Fruit fly (Drosophila melanogaster) whole organism, embryonic: ENCODE results near the gene IntS6.

ENCODE experiments used
- Adf1 ChIP-seq: fragments of 200-800 bp; sonication (Bioruptor generic); IDR thresholded peaks from 2 replicates; pipeline ENCODE4 v1.3.6; 2022; ENCODE audit warnings: missing biosample characterization, missing genetic modification characterization
- Awh ChIP-seq: fragments of 200-800 bp; sonication (Bioruptor generic); IDR thresholded peaks from 2 replicates; pipeline ENCODE4, ENCODE4 v1.3.6; 2022; ENCODE audit warnings: missing biosample characterization, missing genetic modification characterization
- B-H1 ChIP-seq: fragments of 200-800 bp; sonication (Bioruptor generic); IDR thresholded peaks from 3 replicates; pipeline ENCODE4 v1.3.6; 2022; ENCODE audit warnings: missing biosample characterization, missing genetic modification characterization
- B-H2 ChIP-seq: fragments of 200-800 bp; sonication (Bioruptor generic); optimal IDR thresholded peaks from 2 replicates; lab custom pipeline; 2018; ENCODE audit warnings: missing biosample characterization, mild to moderate bottlenecking, missing genetic modification characterization
- CG10209 ChIP-seq: fragments of 200-800 bp; sonication (Bioruptor generic); optimal IDR thresholded peaks from 3 replicates; lab custom pipeline; 2017; ENCODE audit warnings: missing biosample characterization, mild to moderate bottlenecking, missing genetic modification characterization, missing genetic modification reagents
- CG10565 ChIP-seq: fragments of 200-800 bp; sonication (Bioruptor generic); optimal IDR thresholded peaks from 3 replicates; lab custom pipeline; 2016; ENCODE audit warnings: missing biosample characterization, mild to moderate bottlenecking, missing genetic modification characterization
- CG11085 ChIP-seq: fragments of 200-800 bp; sonication (Bioruptor generic); IDR thresholded peaks from 2 replicates; pipeline ENCODE4 v1.3.6; 2022; ENCODE audit warnings: missing biosample characterization, missing genetic modification characterization
- CG13296 ChIP-seq: fragments of 200-800 bp; sonication (Bioruptor generic); optimal IDR thresholded peaks from 3 replicates; lab custom pipeline; 2018; ENCODE audit warnings: missing biosample characterization, mild to moderate bottlenecking, missing genetic modification characterization
- CG14667 ChIP-seq: fragments of 200-800 bp; sonication (Bioruptor generic); IDR thresholded peaks from 2 replicates; pipeline ENCODE4 v1.3.6; 2022; ENCODE audit warnings: missing biosample characterization, missing genetic modification characterization
- CG18011 ChIP-seq: fragments of 200-800 bp; sonication (Bioruptor generic); optimal IDR thresholded peaks from 2 replicates; lab custom pipeline; 2017; ENCODE audit warnings: missing biosample characterization, missing genetic modification characterization, mild to moderate bottlenecking, moderate library complexity, missing genotype
- CG2199 ChIP-seq: fragments of 200-800 bp; sonication (Bioruptor generic); IDR thresholded peaks from 3 replicates; pipeline ENCODE4 v1.3.6; 2022; ENCODE audit warnings: missing biosample characterization, missing genetic modification characterization
- CG2678 ChIP-seq: fragments of 200-800 bp; sonication (Bioruptor generic); optimal IDR thresholded peaks from 3 replicates; lab custom pipeline; 2019; ENCODE audit warnings: missing biosample characterization, mild to moderate bottlenecking, missing genetic modification characterization, moderate library complexity
- CG31441 ChIP-seq: fragments of 200-800 bp; sonication (Bioruptor generic); IDR thresholded peaks from 2 replicates; pipeline ENCODE4 v1.3.6; 2022; ENCODE audit warnings: missing biosample characterization, missing genetic modification characterization
- CG3281 ChIP-seq: fragments of 200-800 bp; sonication (Bioruptor generic); optimal IDR thresholded peaks from 3 replicates; lab custom pipeline; 2017; ENCODE audit warnings: missing biosample characterization, mild to moderate bottlenecking, missing genetic modification characterization
- CG6272 ChIP-seq: fragments of 200-800 bp; sonication (Bioruptor generic); IDR thresholded peaks from 2 replicates; pipeline ENCODE4 v1.3.6; 2022; ENCODE audit warnings: missing biosample characterization, missing genetic modification characterization
- CG7963 ChIP-seq: fragments of 200-800 bp; sonication (Bioruptor generic); IDR thresholded peaks from 3 replicates; pipeline ENCODE4 v1.3.6; 2022; ENCODE audit warnings: missing biosample characterization, missing genetic modification characterization; ENCODE audit not compliant: partially characterized antibody
- CG8944 ChIP-seq: fragments of 200-800 bp; sonication (Bioruptor generic); optimal IDR thresholded peaks from 3 replicates; lab custom pipeline; 2016; ENCODE audit warnings: missing biosample characterization, missing genetic modification characterization
- CoRest ChIP-seq: fragments of 200-800 bp; sonication (Bioruptor generic); optimal IDR thresholded peaks from 3 replicates; lab custom pipeline; 2018; ENCODE audit warnings: missing biosample characterization, mild to moderate bottlenecking, missing genetic modification characterization, moderate library complexity
- D19B ChIP-seq: fragments of 200-800 bp; sonication (Bioruptor generic); optimal IDR thresholded peaks from 2 replicates; lab custom pipeline; 2017; ENCODE audit warnings: missing biosample characterization, mild to moderate bottlenecking, missing genetic modification characterization
- Dad ChIP-seq: fragments of 200-800 bp; sonication (Bioruptor generic); optimal IDR thresholded peaks from 3 replicates; lab custom pipeline; 2016; ENCODE audit warnings: missing biosample characterization, missing genetic modification characterization
- Deaf1 ChIP-seq: fragments of 200-800 bp; optimal IDR thresholded peaks from 3 replicates; lab custom pipeline; 2019; ENCODE audit warnings: missing biosample characterization, mild to moderate bottlenecking, missing genetic modification characterization, moderate library complexity
- Drgx ChIP-seq: fragments of 200-800 bp; sonication (Bioruptor generic); IDR thresholded peaks from 2 replicates; pipeline ENCODE4 v1.3.6; 2022; ENCODE audit warnings: missing biosample characterization, missing genetic modification characterization
- Elba2 ChIP-seq: fragments of 200-800 bp; sonication (Bioruptor generic); optimal IDR thresholded peaks from 3 replicates; lab custom pipeline; 2016; ENCODE audit warnings: missing biosample characterization, missing genetic modification characterization
- Fer1 ChIP-seq: fragments of 200-800 bp; sonication (Bioruptor generic); optimal IDR thresholded peaks from 2 replicates; lab custom pipeline; 2017; ENCODE audit warnings: missing biosample characterization, mild to moderate bottlenecking, missing genetic modification characterization
- H15 ChIP-seq: fragments of 200-800 bp; sonication (Bioruptor generic); IDR thresholded peaks from 3 replicates; pipeline ENCODE4 v1.3.6; 2022; ENCODE audit warnings: missing biosample characterization, missing genetic modification characterization
- Hmr ChIP-seq: fragments of 200-800 bp; sonication (Bioruptor generic); optimal IDR thresholded peaks from 3 replicates; lab custom pipeline; 2017; ENCODE audit warnings: mild to moderate bottlenecking, missing biosample characterization, missing genetic modification reagents, missing genetic modification characterization
- Hr51 ChIP-seq, 2 experiments: fragments of 200-800 bp; sonication (Bioruptor generic); optimal IDR thresholded peaks; 2 replicates in 1 of 2; 3 replicates in 1 of 2; lab custom pipeline; 2016 to 2018; ENCODE audit warnings: missing biosample characterization in 2 of 2, missing genetic modification characterization in 2 of 2, mild to moderate bottlenecking in 1 of 2, moderate library complexity in 1 of 2
- MBD-R2 ChIP-seq: fragments of 200-800 bp; sonication (Bioruptor generic); IDR thresholded peaks from 2 replicates; pipeline ENCODE4 v1.3.6; 2022; ENCODE audit warnings: missing biosample characterization, missing genetic modification characterization
- Med ChIP-seq: fragments of 200-800 bp; sonication (Bioruptor generic); peaks from one replicate; lab custom pipeline; 2016; ENCODE audit warnings: missing biosample characterization, missing genetic modification characterization, mild to moderate bottlenecking, inconsistent platforms, moderate library complexity
- PHDP ChIP-seq: fragments of 200-800 bp; sonication (Bioruptor generic); optimal IDR thresholded peaks from 3 replicates; lab custom pipeline; 2018; ENCODE audit warnings: missing biosample characterization, mild to moderate bottlenecking, missing genetic modification characterization, moderate library complexity
- Sry-δ ChIP-seq: fragments of 200-800 bp; sonication (Bioruptor generic); optimal IDR thresholded peaks from 2 replicates; lab custom pipeline; 2016; ENCODE audit warnings: missing biosample characterization, missing genetic modification characterization
- Xrp1 ChIP-seq: fragments of 200-800 bp; sonication (Bioruptor generic); IDR thresholded peaks from 2 replicates; pipeline ENCODE4 v1.3.6; 2022; ENCODE audit warnings: missing biosample characterization, missing genetic modification characterization
- amos ChIP-seq: fragments of 200-800 bp; sonication (Bioruptor generic); IDR thresholded peaks from 2 replicates; pipeline ENCODE4 v1.3.6; 2022; ENCODE audit warnings: missing biosample characterization, missing genetic modification characterization; ENCODE audit not compliant: partially characterized antibody
- bsh ChIP-seq, 2 experiments: fragments of 200-800 bp; sonication (Bioruptor generic); optimal IDR thresholded peaks; 2 replicates each; lab custom pipeline; 2017 to 2018; ENCODE audit warnings: mild to moderate bottlenecking in 2 of 2, missing biosample characterization in 2 of 2, missing genetic modification characterization in 2 of 2, moderate library complexity in 1 of 2
- cwo ChIP-seq: fragments of 200-800 bp; sonication (Bioruptor generic); optimal IDR thresholded peaks from 3 replicates; lab custom pipeline; 2017; ENCODE audit warnings: missing biosample characterization, missing genetic modification characterization, mild to moderate bottlenecking, moderate library complexity, missing genetic modification reagents
- her ChIP-seq: fragments of 200-800 bp; sonication (Bioruptor generic); optimal IDR thresholded peaks from 2 replicates; lab custom pipeline; 2016; ENCODE audit warnings: missing biosample characterization, missing genetic modification characterization
- kni ChIP-seq: fragments of 200-800 bp; sonication (Bioruptor generic); optimal IDR thresholded peaks from 3 replicates; lab custom pipeline; 2017; ENCODE audit warnings: mild to moderate bottlenecking, missing biosample characterization, missing genetic modification reagents, missing genetic modification characterization
- lola ChIP-seq, 3 experiments: fragments of >200 bp in 2 of 3; fragments of 200-800 bp in 1 of 3; sonication (Bioruptor generic) in 1 of 3; optimal IDR thresholded peaks; 2 replicates each; lab custom pipeline; 2017 to 2019; ENCODE audit warnings: missing biosample characterization in 3 of 3, missing genetic modification characterization in 3 of 3, mild to moderate bottlenecking in 1 of 3, moderate library complexity in 1 of 3
- nau ChIP-seq: fragments of 200-800 bp; sonication (Bioruptor generic); optimal IDR thresholded peaks from 3 replicates; lab custom pipeline; 2017; ENCODE audit warnings: missing biosample characterization, mild to moderate bottlenecking, missing genetic modification characterization, missing genetic modification reagents
- p53 ChIP-seq: fragments of 200-800 bp; sonication (Bioruptor generic); optimal IDR thresholded peaks from 2 replicates; lab custom pipeline; 2016; ENCODE audit warnings: missing biosample characterization, missing genetic modification characterization
- ranshi ChIP-seq: fragments of 200-800 bp; sonication (Bioruptor generic); IDR thresholded peaks from 2 replicates; pipeline ENCODE4 v1.3.6; 2022; ENCODE audit warnings: missing biosample characterization, missing genetic modification characterization
- salm ChIP-seq: fragments of 200-800 bp; sonication (Bioruptor generic); optimal IDR thresholded peaks from 2 replicates; lab custom pipeline; 2018; ENCODE audit warnings: missing biosample characterization, mild to moderate bottlenecking, missing genetic modification characterization
- sens-2 ChIP-seq: fragments of 200-800 bp; sonication (Bioruptor generic); IDR thresholded peaks from 2 replicates; pipeline ENCODE4 v1.3.6; 2022; ENCODE audit warnings: missing biosample characterization, missing genetic modification characterization
- sim ChIP-seq: fragments of 200-800 bp; sonication (Bioruptor generic); IDR thresholded peaks from 2 replicates; pipeline ENCODE4 v1.3.6; 2022; ENCODE audit warnings: missing biosample characterization, missing genetic modification characterization
- sisA ChIP-seq: fragments of 200-800 bp; sonication (Bioruptor generic); IDR thresholded peaks from 2 replicates; pipeline ENCODE4 v1.3.6; 2022; ENCODE audit warnings: missing biosample characterization, missing genetic modification characterization
- sr ChIP-seq: fragments of 200-800 bp; sonication (Bioruptor generic); IDR thresholded peaks from 3 replicates; pipeline ENCODE4 v1.3.6; 2022; ENCODE audit warnings: missing biosample characterization, missing genetic modification characterization
- tin ChIP-seq: fragments of 200-800 bp; sonication (Bioruptor generic); optimal IDR thresholded peaks from 3 replicates; lab custom pipeline; 2016; ENCODE audit warnings: missing biosample characterization, missing genetic modification characterization
- tna ChIP-seq: fragments of 200-800 bp; sonication (Bioruptor generic); IDR thresholded peaks from 2 replicates; pipeline ENCODE4 v1.3.6; 2022; ENCODE audit warnings: missing biosample characterization, missing genetic modification characterization; ENCODE audit not compliant: partially characterized antibody
- vfl ChIP-seq: fragments of 200-800 bp; sonication (Bioruptor generic); optimal IDR thresholded peaks from 2 replicates; lab custom pipeline; 2016; ENCODE audit warnings: missing biosample characterization, missing genetic modification characterization
- vnd ChIP-seq: fragments of 200-800 bp; sonication (Bioruptor generic); IDR thresholded peaks from 3 replicates; pipeline ENCODE4 v1.3.6; 2022; ENCODE audit warnings: missing biosample characterization, missing genetic modification characterization; ENCODE audit not compliant: partially characterized antibody

Gene IntS6

dm6 chrX:5724744-5725185 lies 22.3 kb downstream of the IntS6 start (continued):
- peak; percentile 39 for TF ChIP-seq D19B (GFP tag; lab: Kevin White, UChicago)
- TF ChIP-seq Xrp1 (GFP tag; lab: Robert Waterston, UW): peak; percentile 58
- TF ChIP-seq Hmr (GFP tag; lab: Kevin White, UChicago): no peak
- TF ChIP-seq CG14667 (GFP tag; lab: Robert Waterston, UW): peak; percentile 49; the same call in 1 of the 2 replicates
- 0 out of 2 replicates have a peak, but pooled peaks have one; percentile 18 for TF ChIP-seq ranshi (GFP tag; lab: Robert Waterston, UW)
- TF ChIP-seq Awh (GFP tag; lab: Robert Waterston, UW): 0 out of 2 replicates have a peak, but pooled peaks have one; percentile 35
- peak; percentile 65 for TF ChIP-seq CG8944 (GFP tag; lab: Kevin White, UChicago)
- no peak for TF ChIP-seq CG13296
- TF ChIP-seq tna: no peak
- TF ChIP-seq p53 (GFP tag; lab: Kevin White, UChicago): no peak
- no peak for TF ChIP-seq Deaf1 (tag; lab: Kevin White, UChicago)
- TF ChIP-seq Sry-δ (GFP tag; lab: Kevin White, UChicago): no peak
- no peak for TF ChIP-seq B-H1 (GFP tag; lab: Robert Waterston, UW)
- TF ChIP-seq bsh (GFP tag; optimal IDR thresholded peaks at IDR 0.05; lab: Kevin White, UChicago): peak; percentile 79 to 81
- TF ChIP-seq CG10565: no peak
- TF ChIP-seq Adf1: no peak
- TF ChIP-seq sim (GFP tag; lab: Robert Waterston, UW): no peak
- TF ChIP-seq CG7963 (GFP tag; lab: Robert Waterston, UW): no peak
- TF ChIP-seq B-H2 (GFP tag; lab: Kevin White, UChicago): no peak
- TF ChIP-seq Elba2: no peak
- no peak; the same call in 1 of the 2 replicates for TF ChIP-seq MBD-R2 (GFP tag; lab: Robert Waterston, UW)
- TF ChIP-seq sens-2: no peak
- TF ChIP-seq Drgx (GFP tag; lab: Robert Waterston, UW): peak; percentile 94
- peak; percentile 7 for TF ChIP-seq Dad
- TF ChIP-seq nau: peak; percentile 62
- TF ChIP-seq CG3281 (GFP tag; lab: Kevin White, UChicago): no peak
- TF ChIP-seq CG2678 (tag; lab: Kevin White, UChicago): peak; percentile 59
- no peak for TF ChIP-seq CG11085
- no peak for TF ChIP-seq her (GFP tag; lab: Kevin White, UChicago)
- no peak for TF ChIP-seq CG6272
- TF ChIP-seq CG18011 (GFP tag; lab: Kevin White, UChicago): no peak
- no peak for TF ChIP-seq kni (GFP tag; lab: Kevin White, UChicago)
- no peak for TF ChIP-seq vfl (GFP tag; lab: Kevin White, UChicago)
- TF ChIP-seq CG31441: peak; percentile 67
- peak; percentile 7 for TF ChIP-seq cwo (GFP tag; lab: Kevin White, UChicago)
- TF ChIP-seq CoRest (tag; lab: Kevin White, UChicago): peak; percentile 37
- peak; percentile 33 for TF ChIP-seq salm (tag; lab: Kevin White, UChicago)
- no peak for TF ChIP-seq Fer1 (GFP tag; lab: Kevin White, UChicago)
- no peak for TF ChIP-seq amos (GFP tag; lab: Robert Waterston, UW)
- TF ChIP-seq sisA (GFP tag; lab: Robert Waterston, UW): peak; percentile 81
- peak; percentile 43 for TF ChIP-seq CG10209 (GFP tag; lab: Kevin White, UChicago)
- TF ChIP-seq vnd (GFP tag; lab: Robert Waterston, UW): no peak
- no peak for TF ChIP-seq CG2199 (GFP tag; lab: Robert Waterston, UW)
- TF ChIP-seq Med (GFP tag; lab: Kevin White, UChicago): peak; percentile 89
- TF ChIP-seq lola (GFP tag; optimal IDR thresholded peaks at IDR 0.05; lab: Kevin White, UChicago): peak in 1 of 3 experiments; percentile 54
- peak; percentile 63 for TF ChIP-seq PHDP (tag; lab: Kevin White, UChicago)
- TF ChIP-seq tin: peak; percentile 36
- peak; percentile 30; the same call in 1 of the 3 replicates for TF ChIP-seq H15
- TF ChIP-seq Hr51 (GFP tag; optimal IDR thresholded peaks at IDR 0.05; lab: Kevin White, UChicago): peak; percentile 33 to 38
- TF ChIP-seq sr (GFP tag; lab: Robert Waterston, UW): no peak
